Fruit fly (Drosophila melanogaster): ENCODE measurements around the gene CG5149.

DNA sequence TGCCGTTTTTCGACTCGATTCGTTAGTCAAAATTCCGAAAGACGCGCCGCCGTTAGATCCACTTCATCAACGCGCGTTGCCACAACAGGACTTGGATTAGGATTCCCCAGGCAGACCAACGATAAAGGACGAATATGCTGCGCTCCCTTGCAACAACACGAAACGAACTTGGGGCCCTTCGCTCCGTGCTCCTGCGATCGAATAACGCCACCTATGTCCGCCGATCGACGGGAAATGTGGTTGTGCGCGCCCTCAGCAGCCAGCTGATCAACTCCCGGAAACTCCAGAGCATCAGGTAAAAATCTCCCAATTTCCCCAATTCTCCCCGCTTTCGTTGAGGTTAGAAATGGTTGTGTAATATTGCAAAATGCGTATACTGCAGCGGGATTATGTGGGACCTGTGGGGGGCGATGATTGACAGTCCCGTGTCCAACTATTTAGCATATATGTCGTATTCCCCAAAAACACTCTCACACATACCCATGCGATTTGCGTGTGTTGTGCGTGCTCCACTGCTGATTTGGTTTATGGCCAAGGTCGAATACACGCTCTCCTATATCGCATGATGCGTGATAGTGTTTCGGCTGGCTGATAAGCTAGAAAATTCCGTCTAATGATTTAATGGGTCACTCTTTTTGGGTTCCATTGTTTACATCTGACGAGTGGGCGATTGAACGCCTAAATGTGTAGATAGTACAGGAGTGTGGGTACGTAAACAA lies 39.2 kb upstream of the CG5149 start:
- TF ChIP-seq Dll (GFP tag; IDR thresholded peaks at IDR 0.05; ENCODE audit: partially characterized antibody) (no peak), CG13775 (GFP tag; optimal IDR thresholded peaks at IDR 0.05) (no peak), lov (optimal IDR thresholded peaks at IDR 0.05) (no peak), lov (GFP tag; IDR thresholded peaks at IDR 0.05) (no peak), CG6791 (GFP tag; IDR thresholded peaks at IDR 0.05; ENCODE audit: partially characterized antibody) (no peak), zen2 (GFP tag; IDR thresholded peaks at IDR 0.05; ENCODE audit: partially characterized antibody) (no peak), zfh2 (GFP tag; optimal IDR thresholded peaks at IDR 0.05) (no peak), MTF-1 (GFP tag; optimal IDR thresholded peaks at IDR 0.05; ENCODE audit: borderline replicate concordance) (no peak), gsb (GFP tag; IDR thresholded peaks at IDR 0.05) (no peak), lola (GFP tag; optimal IDR thresholded peaks at IDR 0.05) (no peak)

All from whole organism, embryonic.